Worm (Caenorhabditis elegans) whole organism, early embryonic: ENCODE results near the gene mab-21.

Experiments
- B0310.2 ChIP-seq: sonication (generic microtip); optimal IDR thresholded peaks from 2 replicates; lab custom pipeline; 2016; ENCODE audit warnings: mild to moderate bottlenecking, missing genetic modification characterization, missing compliant biosample characterization
- aly-1 ChIP-seq: sonication (generic microtip); optimal IDR thresholded peaks from 2 replicates; lab custom pipeline; 2016; ENCODE audit warnings: missing genetic modification characterization, missing compliant biosample characterization
- ama-1 ChIP-seq: fragments of 150-350 bp; optimal IDR thresholded peaks from 2 replicates; lab custom pipeline; 2014
- ceh-13 ChIP-seq: fragments of 200-800 bp; sonication (Bioruptor generic); optimal IDR thresholded peaks from 2 replicates; lab custom pipeline; 2018; ENCODE audit warnings: mild to moderate bottlenecking, missing genetic modification characterization, missing compliant biosample characterization
- ceh-36 ChIP-seq: sonication (generic microtip); optimal IDR thresholded peaks from 2 replicates; lab custom pipeline; 2016; ENCODE audit warnings: missing genetic modification characterization, inconsistent platforms, missing compliant biosample characterization
- ets-7 ChIP-seq: sonication (generic microtip); optimal IDR thresholded peaks from 2 replicates; lab custom pipeline; 2016; ENCODE audit warnings: missing genotype, missing genetic modification characterization, missing compliant biosample characterization
- flt-1 ChIP-seq: fragments of 200-800 bp; sonication (Bioruptor generic); IDR thresholded peaks from 2 replicates; pipeline ENCODE4 v1.3.6; 2022; ENCODE audit warnings: missing genetic modification characterization, missing compliant biosample characterization
- hmbx-1 ChIP-seq: sonication (generic microtip); optimal IDR thresholded peaks from 2 replicates; lab custom pipeline; 2016; ENCODE audit warnings: mild to moderate bottlenecking, missing genetic modification characterization, missing compliant biosample characterization
- hmg-4 ChIP-seq: fragments of 200-800 bp; sonication (Bioruptor generic); optimal IDR thresholded peaks from 2 replicates; lab custom pipeline; 2018; ENCODE audit warnings: mild to moderate bottlenecking, missing genetic modification characterization, missing compliant biosample characterization
- hnd-1 ChIP-seq: sonication (generic microtip); optimal IDR thresholded peaks from 2 replicates; lab custom pipeline; 2016; ENCODE audit warnings: missing genetic modification characterization, missing compliant biosample characterization
- scrt-1 ChIP-seq: fragments of 200-800 bp; sonication (Bioruptor generic); IDR thresholded peaks from 2 replicates; pipeline ENCODE4 v1.3.6; 2022; ENCODE audit warnings: missing genetic modification characterization, missing compliant biosample characterization
- tbx-11 ChIP-seq: fragments of 200-800 bp; sonication (Bioruptor generic); IDR thresholded peaks from 2 replicates; pipeline ENCODE4 v1.3.6; 2022; ENCODE audit warnings: missing genetic modification characterization, missing compliant biosample characterization
- tra-4 ChIP-seq: sonication (generic microtip); optimal IDR thresholded peaks from 2 replicates; lab custom pipeline; 2017; ENCODE audit warnings: missing genetic modification characterization, missing compliant biosample characterization

ce11 chrIII:4584068-4584566, 16.4 kb upstream of the mab-21 start, which contains the start of gene F35G12.5:
- TF ChIP-seq ceh-13 (GFP tag; lab: Kevin White, UChicago) (no peak), tra-4 (tag; lab: Kevin White, UChicago) (no peak), ama-1 (lab: Kevin White, UChicago) (no peak), B0310.2 (no peak), hmg-4 (GFP tag; lab: Kevin White, UChicago) (no peak), ceh-36 (no peak), ets-7 (tag; lab: Kevin White, UChicago) (no peak), scrt-1 (GFP tag; lab: Robert Waterston, UW) (no peak), tbx-11 (no peak), hmbx-1 (tag; lab: Kevin White, UChicago) (no peak), hnd-1 (no peak), aly-1 (tag; lab: Kevin White, UChicago) (no peak), flt-1 (GFP tag; lab: Robert Waterston, UW) (no peak)
